Worm (Caenorhabditis elegans): ENCODE measurements around the gene maph-9.

ce11 chrIV:7158161-7158560, 1.7 kb downstream of the maph-9 start:
- TF ChIP-seq F13H6.1 (tag; optimal IDR thresholded peaks at IDR 0.05) (no peak), tbx-7 (tag; optimal IDR thresholded peaks at IDR 0.05) (no peak), ceh-48 (tag; optimal IDR thresholded peaks at IDR 0.05) (no peak), syd-9 (tag; optimal IDR thresholded peaks at IDR 0.05) (no peak), lim-6 (tag; optimal IDR thresholded peaks at IDR 0.05) (no peak)
